Fruit fly (Drosophila melanogaster) whole organism: ENCODE measurements around the gene Ugt35A1.

Experiments
- CG8478 ChIP-seq: fragments of >200 bp; optimal IDR thresholded peaks from 2 replicates; lab custom pipeline; 2018; ENCODE audit warnings: inconsistent platforms
- Dll ChIP-seq: fragments of >200 bp; optimal IDR thresholded peaks from 2 replicates; lab custom pipeline; 2017
- EcR ChIP-seq, 2 experiments: fragments of >200 bp; optimal IDR thresholded peaks; 2 replicates each; lab custom pipeline; 2017; ENCODE audit warnings: missing biosample characterization in 2 of 2, missing genetic modification characterization in 2 of 2, missing genetic modification reagents in 2 of 2
- pan ChIP-seq: fragments of >200 bp; optimal IDR thresholded peaks from 2 replicates; lab custom pipeline; 2017
- psq ChIP-seq: fragments of >200 bp; optimal IDR thresholded peaks from 2 replicates; lab custom pipeline; 2017
- usp ChIP-seq: fragments of >200 bp; optimal IDR thresholded peaks from 2 replicates; lab custom pipeline; 2017; ENCODE audit warnings: missing biosample characterization, missing genetic modification characterization, mixed read lengths

Ugt35A1 gene

DNA sequence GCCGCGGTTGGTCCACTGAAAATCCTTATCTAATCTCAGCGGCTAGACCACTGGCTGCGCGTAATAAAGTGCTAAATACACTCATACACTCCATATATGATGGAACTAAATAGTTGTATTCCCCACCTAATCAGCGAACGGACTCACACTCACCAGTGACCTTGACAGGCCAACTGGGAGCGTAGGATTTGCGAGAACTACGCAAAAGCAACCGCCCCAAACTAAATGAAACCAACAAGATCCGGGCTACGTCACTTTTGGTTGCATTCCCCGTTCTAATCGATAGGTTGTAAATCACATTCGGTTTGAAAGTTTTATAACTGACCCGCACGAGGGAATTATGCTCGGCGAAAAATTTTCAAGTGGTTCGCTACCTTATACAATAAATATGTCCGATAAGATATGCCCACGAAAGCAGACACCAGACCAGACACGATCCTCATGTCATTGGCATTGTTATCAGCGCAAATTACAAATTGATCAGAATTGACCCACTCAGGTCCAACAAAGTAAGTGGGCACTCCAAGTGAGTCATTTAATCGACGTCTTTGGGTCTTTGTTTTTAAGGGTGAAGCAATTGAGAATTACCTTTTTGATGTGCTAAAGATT is 26.9 kb upstream of the Ugt35A1 start:
- TF ChIP-seq psq (lab: Kevin White, UChicago) (no peak), CG8478 (lab: Kevin White, UChicago) (no peak), EcR (GFP tag; optimal IDR thresholded peaks at IDR 0.05; lab: Kevin White, UChicago) (no peak), usp (no peak), Dll (lab: Kevin White, UChicago) (no peak), pan (no peak)

DNA sequence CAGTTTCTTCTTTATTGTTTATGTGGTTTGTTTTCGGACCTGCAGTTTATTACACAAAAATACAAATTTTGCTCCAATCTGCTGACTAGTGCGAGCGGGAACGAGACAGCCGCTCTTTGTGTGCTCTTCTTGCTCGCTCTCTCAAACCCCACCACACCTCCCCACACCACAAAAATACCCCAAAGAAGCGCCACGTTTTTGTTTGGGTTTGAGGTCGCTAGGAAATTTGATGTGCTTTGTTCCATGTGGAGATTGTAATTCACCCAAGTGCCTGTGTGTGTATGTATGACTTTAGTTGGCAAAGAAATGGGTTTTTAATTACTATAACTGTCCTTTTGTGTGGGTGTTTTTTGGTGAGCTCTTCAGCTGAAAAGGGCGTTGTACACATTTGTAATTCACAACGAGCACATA is 25.6 kb upstream of the Ugt35A1 start:
- TF ChIP-seq CG8478 (lab: Kevin White, UChicago) (no peak), Dll (lab: Kevin White, UChicago) (no peak), psq (lab: Kevin White, UChicago) (no peak), pan (no peak), EcR (GFP tag; optimal IDR thresholded peaks at IDR 0.05; lab: Kevin White, UChicago) (peak in 1 of 2 experiments; percentile 1), usp (no peak)

DNA sequence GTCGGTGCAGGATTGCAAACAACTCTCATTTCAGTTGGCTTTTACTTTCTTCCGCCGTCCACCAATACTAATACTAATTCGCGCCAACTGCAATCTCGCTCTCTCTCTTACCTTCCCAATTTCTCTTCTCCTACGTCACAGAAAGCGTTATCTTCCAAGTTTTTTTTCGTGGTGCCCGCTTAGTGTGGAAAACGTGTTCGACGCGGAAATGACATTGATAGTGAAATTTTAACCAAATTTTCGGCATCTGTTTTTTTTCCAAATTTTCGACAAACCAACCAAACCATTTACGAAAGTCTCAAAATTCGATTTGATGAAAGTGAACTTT is 24.9 kb upstream of the Ugt35A1 start, which contains the start of gene cu:
Gene cu (plus strand): TSS at position 204 of the 328 bp plus-strand sequence.
- TF ChIP-seq psq (lab: Kevin White, UChicago), result no peak
- no peak for TF ChIP-seq CG8478 (lab: Kevin White, UChicago)
- TF ChIP-seq Dll (lab: Kevin White, UChicago), result no peak
- TF ChIP-seq EcR (GFP tag; optimal IDR thresholded peaks at IDR 0.05; lab: Kevin White, UChicago), result no peak
- no peak for TF ChIP-seq pan
- TF ChIP-seq usp, result no peak

DNA sequence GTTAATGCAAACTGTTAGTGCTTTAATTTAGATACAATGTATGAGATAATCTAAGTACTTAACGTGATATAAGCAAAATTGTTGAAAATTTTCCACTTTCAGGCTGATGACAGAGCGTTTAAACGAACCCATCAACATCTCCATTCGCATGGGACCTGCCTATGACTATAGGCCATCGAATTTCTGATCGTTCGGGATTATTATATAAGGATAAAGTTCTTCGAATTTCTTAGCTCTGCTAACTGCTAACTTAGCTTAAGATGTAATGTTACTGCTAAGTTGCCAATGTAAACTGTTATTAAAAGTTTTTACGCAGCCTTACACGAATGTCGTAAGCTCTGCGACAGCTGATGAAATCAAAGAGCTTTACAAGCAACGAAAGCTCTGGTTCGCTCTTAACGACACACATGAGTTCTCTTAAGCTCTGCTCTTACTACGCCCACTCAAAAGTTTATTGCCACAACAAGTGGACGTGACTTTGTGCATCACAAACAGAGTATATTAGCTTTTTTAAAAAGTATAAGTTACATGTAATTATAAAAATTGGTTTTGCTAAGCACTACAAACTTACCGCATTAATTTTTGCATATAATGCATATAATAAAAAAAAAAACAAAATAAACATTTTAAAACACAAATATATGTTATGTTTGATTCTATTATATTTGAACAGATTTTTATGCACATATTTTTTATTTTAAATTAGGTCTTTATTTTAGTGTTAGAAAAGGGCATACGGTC is 24.4 kb upstream of the Ugt35A1 start:
- no peak for TF ChIP-seq CG8478 (lab: Kevin White, UChicago)
- no peak for TF ChIP-seq Dll (lab: Kevin White, UChicago)
- TF ChIP-seq pan, result no peak
- no peak for TF ChIP-seq EcR (GFP tag; optimal IDR thresholded peaks at IDR 0.05; lab: Kevin White, UChicago)

DNA sequence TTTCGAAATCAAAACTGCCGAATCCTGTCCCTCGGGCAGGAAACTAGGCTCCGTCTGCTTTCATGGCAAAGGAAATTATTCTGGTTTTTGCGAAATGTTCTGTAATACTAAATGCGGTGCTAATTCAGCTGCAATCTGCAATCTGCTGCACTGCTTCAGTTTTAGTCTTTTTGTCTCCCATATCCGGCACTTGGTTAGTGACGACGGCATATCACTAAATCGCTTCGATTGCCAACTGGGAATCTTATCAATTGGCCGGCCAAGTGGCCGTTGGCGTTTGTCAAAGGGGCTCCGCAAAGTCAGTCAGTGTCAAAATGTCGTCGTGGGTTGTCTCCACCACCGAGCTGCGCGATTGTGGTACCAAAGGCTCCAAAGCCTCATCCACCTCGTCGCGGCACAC is 23.3 kb upstream of the Ugt35A1 start, which contains the start of gene CG18577:
Gene CG18577 (plus strand): TSS at position 301 of the 400 bp plus-strand sequence.
- TF ChIP-seq usp, result no peak
- TF ChIP-seq CG8478 (lab: Kevin White, UChicago), result no peak
- TF ChIP-seq psq (lab: Kevin White, UChicago), result no peak
- no peak for TF ChIP-seq pan
- no peak for TF ChIP-seq Dll (lab: Kevin White, UChicago)
- no peak for TF ChIP-seq EcR (GFP tag; optimal IDR thresholded peaks at IDR 0.05; lab: Kevin White, UChicago)

DNA sequence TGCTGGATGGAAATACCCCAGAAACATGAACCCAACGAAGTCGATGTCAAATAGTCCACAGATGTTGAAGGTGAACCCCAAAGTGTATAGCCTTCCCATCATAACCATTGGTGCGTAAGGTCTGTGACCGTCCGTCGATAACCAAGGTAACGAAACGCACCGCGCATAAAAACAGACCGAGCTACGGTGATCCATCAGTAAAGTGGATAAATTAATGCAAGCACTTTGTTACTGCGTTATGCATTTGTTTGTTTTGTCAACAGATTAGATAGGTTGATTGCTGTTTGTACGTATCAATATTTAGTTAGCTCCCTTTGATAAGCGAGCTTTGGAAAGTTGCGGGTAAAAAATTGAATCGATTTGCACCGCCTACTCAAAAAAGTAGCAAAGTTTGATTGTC is 5.8 kb upstream of the Ugt35A1 start:
- TF ChIP-seq usp (no peak), Dll (lab: Kevin White, UChicago) (no peak), CG8478 (lab: Kevin White, UChicago) (no peak), psq (lab: Kevin White, UChicago) (no peak), EcR (GFP tag; optimal IDR thresholded peaks at IDR 0.05; lab: Kevin White, UChicago) (no peak), pan (no peak)

DNA sequence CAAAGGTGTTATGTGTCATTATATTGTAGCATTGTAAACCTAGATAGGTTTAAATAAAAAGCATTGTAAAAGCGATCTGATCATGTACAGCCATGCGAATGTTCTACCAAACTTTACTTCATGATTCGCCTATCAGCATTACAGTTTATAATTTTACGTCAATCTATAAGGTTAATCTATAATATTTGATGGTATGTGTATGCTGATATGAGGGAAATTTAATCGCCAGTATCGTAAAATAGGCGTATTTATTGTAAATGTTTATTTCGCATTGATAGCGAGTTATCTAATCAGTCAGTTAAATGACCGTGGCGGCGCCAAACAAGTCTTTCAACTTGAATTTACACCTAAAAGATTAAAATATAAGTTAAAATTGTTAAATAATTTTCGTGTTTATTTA is 5.1 kb upstream of the Ugt35A1 start:
- TF ChIP-seq psq (lab: Kevin White, UChicago), result no peak
- TF ChIP-seq usp, result no peak
- no peak for TF ChIP-seq CG8478 (lab: Kevin White, UChicago)
- TF ChIP-seq Dll (lab: Kevin White, UChicago), result no peak
- TF ChIP-seq pan, result no peak
- no peak for TF ChIP-seq EcR (GFP tag; optimal IDR thresholded peaks at IDR 0.05; lab: Kevin White, UChicago)

DNA sequence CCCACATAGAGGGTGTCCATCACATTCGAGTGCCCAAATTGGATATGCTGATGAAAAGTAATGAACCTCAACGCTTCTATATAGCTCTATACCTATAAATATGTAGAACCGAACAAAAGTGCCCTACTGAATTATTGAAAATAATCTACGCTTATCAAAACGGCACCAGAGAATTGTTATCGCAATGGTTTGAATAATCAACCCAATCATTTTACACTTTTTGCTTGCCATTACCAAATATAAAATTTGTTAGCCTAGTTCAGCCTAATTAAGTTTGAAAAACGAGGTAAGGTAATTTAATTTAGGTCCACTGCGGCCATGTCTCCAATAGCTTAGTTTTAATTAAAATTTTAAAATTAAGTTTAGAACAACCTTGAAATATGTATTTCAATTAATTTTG is 3.3 kb upstream of the Ugt35A1 start:
- TF ChIP-seq psq (lab: Kevin White, UChicago) (no peak), EcR (GFP tag; optimal IDR thresholded peaks at IDR 0.05; lab: Kevin White, UChicago) (no peak), CG8478 (lab: Kevin White, UChicago) (no peak)

DNA sequence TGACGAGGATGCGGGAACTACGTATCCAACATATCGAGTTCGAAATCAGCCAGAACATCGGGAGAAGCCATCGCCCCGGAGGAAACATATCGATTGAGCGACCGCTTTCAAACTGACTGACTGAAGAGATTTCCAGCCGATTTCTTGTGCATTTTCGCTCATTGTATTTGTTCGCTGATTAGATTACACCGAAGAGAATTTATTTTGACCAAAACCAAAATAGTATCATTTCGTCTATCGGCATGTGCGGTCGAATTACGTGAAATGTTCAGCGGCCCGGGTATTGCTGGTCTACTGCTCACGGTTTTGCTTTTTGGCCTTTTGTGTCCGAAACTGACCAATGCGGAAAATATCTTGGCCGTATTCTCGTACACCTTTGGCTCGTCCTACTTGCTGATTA is 2.8 kb upstream of the Ugt35A1 start, which contains the start of the genes Ugt304A1 and Ugt303A1:
Gene Ugt304A1 (minus strand): TSS at position 101 of the 400 bp plus-strand sequence.
Gene Ugt303A1 (plus strand): TSS at position 222 of the 400 bp plus-strand sequence.
- TF ChIP-seq EcR (GFP tag; optimal IDR thresholded peaks at IDR 0.05; lab: Kevin White, UChicago), result no peak
- TF ChIP-seq usp, result no peak
- TF ChIP-seq psq (lab: Kevin White, UChicago), result no peak
- TF ChIP-seq CG8478 (lab: Kevin White, UChicago), result no peak
- no peak for TF ChIP-seq Dll (lab: Kevin White, UChicago)

DNA sequence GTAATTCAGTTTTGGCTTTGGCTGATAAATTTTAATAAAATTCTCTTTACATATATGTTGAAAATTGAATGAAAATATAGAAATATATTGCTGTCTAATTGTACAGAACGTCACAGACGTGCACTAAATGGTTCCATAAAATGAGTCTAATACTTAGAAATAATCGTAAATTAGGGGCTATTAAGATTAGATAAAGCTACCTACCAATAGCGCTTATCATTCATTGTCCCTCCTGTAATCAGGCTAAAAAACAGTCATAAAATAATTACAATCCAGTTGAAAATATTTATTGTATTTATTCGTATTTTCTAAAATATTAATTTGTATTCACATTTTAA is 674 bp upstream of the Ugt35A1 start:
- TF ChIP-seq EcR (GFP tag; optimal IDR thresholded peaks at IDR 0.05; lab: Kevin White, UChicago), result no peak
- no peak for TF ChIP-seq CG8478 (lab: Kevin White, UChicago)
- TF ChIP-seq psq (lab: Kevin White, UChicago), result no peak
- TF ChIP-seq usp, result no peak
- TF ChIP-seq Dll (lab: Kevin White, UChicago), result no peak
- TF ChIP-seq pan, result no peak

DNA sequence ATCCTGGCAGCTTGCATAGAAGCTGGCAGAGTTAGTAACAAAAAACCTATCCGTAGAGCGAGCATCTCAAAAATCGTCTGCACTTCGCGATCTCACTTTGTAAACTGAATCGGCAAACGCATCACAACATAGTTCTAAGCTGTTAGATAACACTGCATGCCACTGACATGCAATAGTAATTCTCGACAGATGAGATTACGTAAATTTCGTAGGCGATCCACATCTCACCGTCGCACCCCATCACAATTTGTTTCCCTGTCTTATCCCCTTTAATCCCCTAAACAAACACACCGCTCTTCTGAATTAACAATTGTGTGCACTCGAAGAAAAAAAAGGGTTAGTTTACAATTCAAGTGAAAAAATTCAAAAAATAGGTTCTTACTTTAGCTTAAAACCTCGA is 2.3 kb downstream of the Ugt35A1 start, which contains the start of gene Ugt35B1:
Gene Ugt35B1 (minus strand): TSS at position 101 of the 400 bp plus-strand sequence.
- TF ChIP-seq usp, result no peak
- TF ChIP-seq Dll (lab: Kevin White, UChicago), result no peak
- no peak for TF ChIP-seq psq (lab: Kevin White, UChicago)
- TF ChIP-seq pan, result no peak
- TF ChIP-seq CG8478 (lab: Kevin White, UChicago), result no peak
- no peak for TF ChIP-seq EcR (GFP tag; optimal IDR thresholded peaks at IDR 0.05; lab: Kevin White, UChicago)

DNA sequence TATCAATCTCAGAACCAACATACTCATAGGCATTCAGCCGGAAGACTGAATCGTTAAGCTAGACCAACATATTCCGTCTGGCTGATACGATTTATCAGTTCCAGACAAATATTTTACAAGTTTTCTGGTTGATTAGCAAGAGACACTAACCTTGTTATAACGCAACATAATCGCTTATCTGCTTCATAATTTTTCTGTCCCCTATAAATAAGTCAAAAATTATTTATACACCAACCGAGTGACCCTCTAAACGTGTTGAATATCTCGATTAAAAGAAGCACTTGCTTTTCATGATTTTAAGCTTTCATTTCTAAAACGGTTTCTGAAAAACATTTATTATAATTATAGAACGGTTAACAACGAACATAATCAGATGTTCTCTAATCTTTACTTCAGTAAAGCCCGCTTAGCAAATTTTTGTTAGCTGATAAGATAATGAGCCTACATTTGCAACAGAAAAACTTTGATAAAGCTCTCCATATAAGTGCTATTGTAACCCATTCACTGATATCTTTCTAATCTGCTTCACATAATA is 4.5 kb downstream of the Ugt35A1 start, which contains the start of gene Ugt35E2:
Gene Ugt35E2 (minus strand): TSS at position 51 of the 535 bp plus-strand sequence.
- no peak for TF ChIP-seq EcR (GFP tag; optimal IDR thresholded peaks at IDR 0.05; lab: Kevin White, UChicago)
- TF ChIP-seq usp, result no peak
- TF ChIP-seq psq (lab: Kevin White, UChicago), result no peak
- TF ChIP-seq CG8478 (lab: Kevin White, UChicago), result no peak
- TF ChIP-seq pan, result no peak
- no peak for TF ChIP-seq Dll (lab: Kevin White, UChicago)
